Fruit fly (Drosophila melanogaster) Kc167 (cell line): ENCODE data around the gene Rpn10.

ENCODE experiments used
- Myc ChIP-seq: fragments of >200 bp; optimal IDR thresholded peaks from 2 replicates; lab custom pipeline; 2017; ENCODE audit warnings: missing external identifiers
- Sin3A ChIP-seq: fragments of >200 bp; optimal IDR thresholded peaks from 2 replicates; lab custom pipeline; 2018; ENCODE audit warnings: missing external identifiers

DNA sequence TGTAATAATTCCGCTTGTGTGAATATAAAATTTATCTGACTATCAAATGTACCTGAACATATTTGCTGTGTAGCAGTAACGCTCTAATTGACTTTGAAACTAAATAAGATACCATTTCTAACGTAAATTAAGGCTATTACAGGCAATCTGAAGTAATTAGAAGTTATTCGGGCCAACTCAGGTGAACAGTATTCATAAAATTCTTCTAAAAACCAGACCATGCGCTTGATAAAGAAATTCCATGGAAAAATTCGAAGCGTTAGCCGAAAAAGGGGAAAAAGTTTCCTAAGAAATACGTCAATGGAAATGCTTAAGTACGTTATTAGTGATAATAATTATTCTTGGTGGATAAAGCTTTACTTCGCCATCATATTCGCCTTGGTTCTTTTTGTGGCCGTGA, 2.4 kb upstream of the Rpn10 start, which contains the start of gene ppk5:
- TF ChIP-seq Myc (lab: Kevin White, UChicago) (no peak), Sin3A (lab: Kevin White, UChicago) (no peak)
